Worm (Caenorhabditis elegans) whole organism, L1 larva: ENCODE data around the gene pup-2.

Experiments
- C34B4.2 ChIP-seq: sonication (generic microtip); optimal IDR thresholded peaks from 2 replicates; lab custom pipeline; 2017; ENCODE audit warnings: mild to moderate bottlenecking, missing genetic modification characterization, missing compliant biosample characterization
- Y116A8C.19 ChIP-seq: sonication (generic microtip); optimal IDR thresholded peaks from 2 replicates; lab custom pipeline; 2016; ENCODE audit warnings: missing compliant biosample characterization, missing genetic modification characterization, borderline replicate concordance
- ceh-63 ChIP-seq: fragments of 200-800 bp; sonication (Bioruptor generic); optimal IDR thresholded peaks from 2 replicates; lab custom pipeline; 2018; ENCODE audit warnings: mild to moderate bottlenecking, missing genetic modification characterization, missing compliant biosample characterization
- ceh-8 ChIP-seq: fragments of 200-800 bp; sonication (Bioruptor generic); optimal IDR thresholded peaks from 2 replicates; lab custom pipeline; 2018; ENCODE audit warnings: mild to moderate bottlenecking, missing genetic modification characterization, moderate library complexity, missing compliant biosample characterization
- ceh-82 ChIP-seq, 3 experiments: fragments of 150-350 bp in 1 of 3; sonication (generic microtip) in 2 of 3; optimal IDR thresholded peaks; 2 replicates each; lab custom pipeline; 2014 to 2017; ENCODE audit warnings: missing biosample characterization in 3 of 3, missing genetic modification characterization in 3 of 3
- ceh-88 ChIP-seq: fragments of 200-800 bp; sonication (Bioruptor generic); IDR thresholded peaks from 2 replicates; pipeline ENCODE4 v1.3.6; 2022; ENCODE audit warnings: missing genetic modification characterization, missing compliant biosample characterization
- ceh-90 ChIP-seq: sonication (generic microtip); optimal IDR thresholded peaks from 2 replicates; lab custom pipeline; 2016; ENCODE audit warnings: missing genetic modification characterization, missing compliant biosample characterization
- efl-1 ChIP-seq, 4 experiments: fragments of 150-350 bp; optimal IDR thresholded peaks in 3 of 4; peaks in 1 of 4; 1 replicate in 1 of 4; 2 replicates in 3 of 4; lab custom pipeline; 2014; ENCODE audit warnings: missing biosample characterization in 2 of 4, missing genetic modification characterization in 2 of 4, missing genetic modification reagents in 2 of 4
- elt-2 ChIP-seq: sonication (generic microtip); optimal IDR thresholded peaks from 2 replicates; lab custom pipeline; 2016; ENCODE audit warnings: missing genetic modification characterization, mild to moderate bottlenecking, inconsistent platforms, missing compliant biosample characterization, missing genetic modification reagents
- fkh-10 ChIP-seq: sonication (generic microtip); optimal IDR thresholded peaks from 2 replicates; lab custom pipeline; 2017; ENCODE audit warnings: missing biosample characterization, missing genetic modification reagents, missing genetic modification characterization
- fos-1 ChIP-seq: fragments of 150-350 bp; optimal IDR thresholded peaks from 2 replicates; lab custom pipeline; 2014; ENCODE audit warnings: missing biosample characterization, missing genetic modification characterization
- grh-1 ChIP-seq: fragments of 200-800 bp; sonication (Bioruptor generic); IDR thresholded peaks from 2 replicates; pipeline ENCODE4 v1.3.6; 2022; ENCODE audit warnings: missing genetic modification reagents, missing genetic modification characterization, missing compliant biosample characterization
- hlh-17 ChIP-seq: fragments of 200-800 bp; sonication (Bioruptor generic); optimal IDR thresholded peaks from 2 replicates; lab custom pipeline; 2018; ENCODE audit warnings: missing genetic modification characterization, mild to moderate bottlenecking, missing compliant biosample characterization, moderate library complexity, borderline replicate concordance
- hlh-4 ChIP-seq: sonication (generic microtip); optimal IDR thresholded peaks from 2 replicates; lab custom pipeline; 2016; ENCODE audit warnings: mild to moderate bottlenecking, missing genetic modification characterization, missing compliant biosample characterization
- hpl-2 ChIP-seq: fragments of 150-350 bp; optimal IDR thresholded peaks from 2 replicates; lab custom pipeline; 2014; ENCODE audit warnings: missing biosample characterization, missing genetic modification reagents, missing genetic modification characterization
- lin-14 ChIP-seq: fragments of 200-800 bp; sonication (Bioruptor generic); optimal IDR thresholded peaks from 2 replicates; lab custom pipeline; 2018; ENCODE audit warnings: mild to moderate bottlenecking, missing genetic modification characterization, moderate library complexity, missing compliant biosample characterization
- lir-3 ChIP-seq: sonication (generic microtip); optimal IDR thresholded peaks from 2 replicates; lab custom pipeline; 2016; ENCODE audit warnings: mild to moderate bottlenecking, missing genetic modification characterization, moderate library complexity, missing compliant biosample characterization; ENCODE audit not compliant: poor library complexity
- mep-1 ChIP-seq: fragments of 150-350 bp; optimal IDR thresholded peaks from 2 replicates; lab custom pipeline; 2014; ENCODE audit warnings: missing biosample characterization, missing genetic modification characterization
- nhr-11 ChIP-seq: fragments of 150-350 bp; optimal IDR thresholded peaks from 2 replicates; lab custom pipeline; 2014; ENCODE audit warnings: missing biosample characterization, missing genetic modification characterization
- nhr-12 ChIP-seq: sonication (generic microtip); optimal IDR thresholded peaks from 2 replicates; lab custom pipeline; 2017; ENCODE audit warnings: missing biosample characterization, missing genetic modification characterization
- nhr-19 ChIP-seq: fragments of 200-800 bp; sonication (Bioruptor generic); conservative IDR thresholded peaks from 2 replicates; pipeline ENCODE4 v1.3.6; 2022; ENCODE audit warnings: missing genetic modification characterization, missing compliant biosample characterization
- nhr-20 ChIP-seq: sonication (generic microtip); optimal IDR thresholded peaks from 2 replicates; lab custom pipeline; 2016; ENCODE audit warnings: mild to moderate bottlenecking, missing genetic modification characterization, missing compliant biosample characterization
- nhr-237 ChIP-seq: fragments of 150-350 bp; optimal IDR thresholded peaks from 2 replicates; lab custom pipeline; 2014; ENCODE audit warnings: missing biosample characterization, missing genetic modification characterization
- nhr-28 ChIP-seq: fragments of 150-350 bp; optimal IDR thresholded peaks from 2 replicates; lab custom pipeline; 2014; ENCODE audit warnings: missing biosample characterization, missing genetic modification characterization
- nhr-47 ChIP-seq: sonication (generic microtip); optimal IDR thresholded peaks from 2 replicates; lab custom pipeline; 2016; ENCODE audit warnings: mild to moderate bottlenecking, missing genetic modification characterization, moderate library complexity, missing compliant biosample characterization
- nhr-71 ChIP-seq: sonication (generic microtip); optimal IDR thresholded peaks from 2 replicates; lab custom pipeline; 2016; ENCODE audit warnings: mild to moderate bottlenecking, missing genetic modification characterization, moderate library complexity, missing compliant biosample characterization
- nhr-77 ChIP-seq: fragments of 150-350 bp; optimal IDR thresholded peaks from 2 replicates; lab custom pipeline; 2014; ENCODE audit warnings: missing biosample characterization, missing genetic modification characterization
- nhr-85 ChIP-seq: sonication (generic microtip); peaks from one replicate; lab custom pipeline; 2016; ENCODE audit warnings: missing genetic modification characterization, inconsistent platforms, missing compliant biosample characterization
- nhr-90 ChIP-seq: sonication (generic microtip); optimal IDR thresholded peaks from 2 replicates; lab custom pipeline; 2016; ENCODE audit warnings: mild to moderate bottlenecking, missing genetic modification characterization, missing compliant biosample characterization; ENCODE audit not compliant: poor library complexity
- pax-3 ChIP-seq: fragments of 200-800 bp; sonication (Bioruptor generic); optimal IDR thresholded peaks from 2 replicates; lab custom pipeline; 2018; ENCODE audit warnings: mild to moderate bottlenecking, missing genetic modification characterization, moderate library complexity, missing compliant biosample characterization
- snu-23 ChIP-seq: sonication (generic microtip); optimal IDR thresholded peaks from 2 replicates; lab custom pipeline; 2016; ENCODE audit warnings: missing genetic modification characterization, missing compliant biosample characterization
- sox-4 ChIP-seq: sonication (generic microtip); optimal IDR thresholded peaks from 2 replicates; lab custom pipeline; 2016; ENCODE audit warnings: missing genetic modification characterization, missing compliant biosample characterization
- sptf-1 ChIP-seq: fragments of 150-350 bp; optimal IDR thresholded peaks from 2 replicates; lab custom pipeline; 2014; ENCODE audit warnings: missing biosample characterization, missing genetic modification characterization
- sup-37 ChIP-seq: fragments of 200-800 bp; sonication (Bioruptor generic); optimal IDR thresholded peaks from 2 replicates; lab custom pipeline; 2018; ENCODE audit warnings: mild to moderate bottlenecking, missing genetic modification characterization, missing compliant biosample characterization
- swsn-7 ChIP-seq: sonication (generic microtip); optimal IDR thresholded peaks from 2 replicates; lab custom pipeline; 2016; ENCODE audit warnings: missing genetic modification characterization, missing compliant biosample characterization
- tbx-2 ChIP-seq: sonication (generic microtip); optimal IDR thresholded peaks from 2 replicates; lab custom pipeline; 2016; ENCODE audit warnings: missing genetic modification characterization, missing compliant biosample characterization
- tlp-1 ChIP-seq: fragments of 150-350 bp; optimal IDR thresholded peaks from 2 replicates; lab custom pipeline; 2014; ENCODE audit warnings: missing biosample characterization, missing genetic modification characterization
- unc-130 ChIP-seq: fragments of 150-350 bp; optimal IDR thresholded peaks from 2 replicates; lab custom pipeline; 2017; ENCODE audit warnings: missing biosample characterization, missing genetic modification characterization, inconsistent platforms
- unc-30 ChIP-seq: sonication (generic microtip); optimal IDR thresholded peaks from 2 replicates; lab custom pipeline; 2017; ENCODE audit warnings: missing biosample characterization, missing genetic modification characterization
- unc-62 ChIP-seq: fragments of 150-350 bp; optimal IDR thresholded peaks from 2 replicates; lab custom pipeline; 2014; ENCODE audit warnings: missing biosample characterization, missing genetic modification reagents, missing genetic modification characterization
- unc-98 ChIP-seq: fragments of 200-800 bp; sonication (Bioruptor generic); IDR thresholded peaks from 2 replicates; pipeline ENCODE4 v1.3.6; 2022; ENCODE audit warnings: missing genetic modification characterization, missing compliant biosample characterization
- vab-15 ChIP-seq: sonication (generic microtip); optimal IDR thresholded peaks from 2 replicates; lab custom pipeline; 2017; ENCODE audit warnings: missing genotype, mild to moderate bottlenecking, missing genetic modification characterization, missing compliant biosample characterization
- ztf-11 ChIP-seq, 2 experiments: sonication (generic microtip); optimal IDR thresholded peaks; 2 replicates each; lab custom pipeline; 2016 to 2017; ENCODE audit warnings: missing genetic modification characterization in 2 of 2, missing biosample characterization in 1 of 2, missing compliant biosample characterization in 1 of 2

The pup-2 gene

DNA sequence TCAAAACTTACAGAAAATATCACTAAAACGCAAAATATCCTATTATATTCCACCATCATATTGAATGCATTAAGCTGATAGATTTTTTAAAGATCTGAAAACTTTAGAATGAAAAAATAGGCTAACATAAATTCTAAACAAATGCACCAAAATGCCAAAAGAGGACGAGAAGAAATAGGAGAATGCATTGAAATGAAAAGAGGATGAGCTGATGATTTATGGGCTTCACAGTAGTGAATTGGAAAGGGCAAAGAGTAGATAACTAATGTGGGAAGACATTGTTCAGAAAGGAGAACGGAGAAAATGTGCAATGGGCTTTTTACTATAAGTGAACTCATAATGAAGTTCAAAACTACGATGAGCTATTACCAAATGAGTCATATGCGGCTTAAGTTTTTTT is 31.8 kb downstream of the pup-2 start, which contains the start of gene cutl-19:
cutl-19 (minus strand) TSS at position 101 of the 400 bp plus-strand sequence.
- TF ChIP-seq elt-2 (tag; lab: Kevin White, UChicago) (no peak), ceh-90 (tag; lab: Kevin White, UChicago) (no peak), lir-3 (tag; lab: Kevin White, UChicago) (no peak), hpl-2 (GFP tag; lab: Kevin White, UChicago) (no peak), ceh-88 (GFP tag; lab: Robert Waterston, UW) (no peak), ztf-11 (tag; optimal IDR thresholded peaks at IDR 0.05; lab: Kevin White, UChicago) (no peak), unc-130 (tag; lab: Kevin White, UChicago) (no peak), C34B4.2 (tag; lab: Kevin White, UChicago) (no peak), ceh-82 (tag; optimal IDR thresholded peaks at IDR 0.05; lab: Kevin White, UChicago) (no peak), fos-1 (tag; lab: Kevin White, UChicago) (no peak), ceh-63 (GFP tag; lab: Kevin White, UChicago) (no peak), nhr-12 (tag; lab: Kevin White, UChicago) (no peak), hlh-4 (tag; lab: Kevin White, UChicago) (no peak), unc-98 (GFP tag; lab: Robert Waterston, UW) (no peak), tlp-1 (no peak)

DNA sequence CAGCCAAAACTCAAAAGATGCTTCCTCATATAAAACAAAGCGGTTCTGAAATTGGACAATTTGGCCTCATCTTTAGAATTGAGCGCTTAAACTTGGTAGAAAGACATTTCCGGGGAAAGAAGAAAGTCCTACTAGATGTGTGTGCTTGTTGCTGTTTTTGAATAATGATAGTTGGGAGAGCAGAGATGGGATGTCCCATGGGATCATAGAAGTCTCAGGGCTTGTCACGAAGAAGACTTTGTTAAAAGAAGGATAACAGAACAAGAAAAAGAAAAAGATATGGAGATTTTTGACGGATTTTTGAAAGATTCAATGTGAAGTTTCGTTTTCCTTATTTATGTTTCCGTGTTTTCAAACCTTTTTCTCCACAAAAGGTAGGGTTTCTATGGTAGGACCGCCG is 33.0 kb downstream of the pup-2 start, which contains the start of gene ZC155.2:
ZC155.2 (plus strand) TSS at position 301 of the 400 bp plus-strand sequence.
- TF ChIP-seq fkh-10 (GFP tag; lab: Kevin White, UChicago), result no peak
- TF ChIP-seq nhr-237 (tag; lab: Kevin White, UChicago), result no peak
- no peak for TF ChIP-seq nhr-20 (tag; lab: Kevin White, UChicago)
- no peak for TF ChIP-seq ceh-63 (GFP tag; lab: Kevin White, UChicago)

DNA sequence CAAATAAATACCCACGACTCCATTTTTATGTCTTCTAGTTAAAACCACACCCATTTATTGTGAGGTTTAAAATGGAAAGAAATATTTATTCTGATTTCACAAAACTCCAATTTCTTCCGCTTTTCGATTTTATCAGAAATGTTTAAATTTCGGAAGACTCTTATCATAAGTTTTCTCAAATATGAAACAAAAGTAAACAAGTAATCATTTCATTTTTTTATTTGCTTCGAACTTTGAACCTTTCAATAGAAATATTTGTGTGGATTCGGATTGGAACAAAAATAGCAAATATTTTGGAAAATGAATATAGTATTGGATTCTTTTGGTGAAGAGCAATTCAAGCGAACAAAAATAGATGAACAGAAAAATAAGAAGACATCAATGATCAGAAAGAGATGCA is 36.1 kb downstream of the pup-2 start:
- no peak for TF ChIP-seq lir-3 (tag; lab: Kevin White, UChicago)
- TF ChIP-seq mep-1, result no peak
- TF ChIP-seq swsn-7, result no peak
- no peak for TF ChIP-seq ceh-88 (GFP tag; lab: Robert Waterston, UW)
- TF ChIP-seq ceh-8 (GFP tag; lab: Kevin White, UChicago), result no peak
- no peak for TF ChIP-seq ceh-82 (tag; optimal IDR thresholded peaks at IDR 0.05; lab: Kevin White, UChicago)
- TF ChIP-seq elt-2 (tag; lab: Kevin White, UChicago), result no peak
- TF ChIP-seq tbx-2 (tag; lab: Kevin White, UChicago), result no peak
- TF ChIP-seq pax-3 (tag; lab: Kevin White, UChicago), result no peak
- TF ChIP-seq vab-15 (tag; lab: Kevin White, UChicago), result no peak
- TF ChIP-seq nhr-90, result no peak
- TF ChIP-seq lin-14 (GFP tag; lab: Kevin White, UChicago), result no peak
- no peak for TF ChIP-seq snu-23 (GFP tag; lab: Kevin White, UChicago)
- TF ChIP-seq nhr-11 (tag; lab: Kevin White, UChicago), result no peak
- TF ChIP-seq, all 84 proteins: peak for 0

DNA sequence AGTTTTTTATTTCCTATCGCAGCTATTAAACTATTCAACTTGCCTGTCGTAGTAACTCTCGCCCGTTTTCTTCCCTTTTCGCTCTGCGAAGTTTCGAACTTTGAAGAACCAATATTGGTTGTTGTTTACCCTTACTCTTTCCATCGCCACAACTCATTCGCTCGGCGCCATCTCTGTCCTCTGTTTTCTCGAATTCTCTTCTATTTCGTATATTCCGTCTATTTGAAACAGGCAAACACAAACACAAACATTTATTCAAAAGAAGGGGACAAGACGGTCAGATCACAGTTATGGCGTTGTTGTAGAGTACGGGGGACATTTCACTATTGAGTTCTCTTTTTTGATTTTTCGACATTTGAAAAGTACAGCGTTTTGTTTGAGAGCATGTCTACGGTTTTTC is 37.1 kb downstream of the pup-2 start:
- TF ChIP-seq C34B4.2 (tag; lab: Kevin White, UChicago) (no peak), nhr-19 (no peak), mep-1 (peak; percentile 35), nhr-90 (no peak), nhr-77 (tag; lab: Kevin White, UChicago) (peak; percentile 12), Y116A8C.19 (tag; lab: Kevin White, UChicago) (no peak), nhr-85 (no peak), hpl-2 (GFP tag; lab: Kevin White, UChicago) (no peak), nhr-28 (tag; lab: Kevin White, UChicago) (no peak), nhr-11 (tag; lab: Kevin White, UChicago) (no peak), fkh-10 (GFP tag; lab: Kevin White, UChicago) (no peak), ztf-11 (tag; optimal IDR thresholded peaks at IDR 0.05; lab: Kevin White, UChicago) (no peak), efl-1 (optimal IDR thresholded peaks at IDR 0.05; lab: Kevin White, UChicago) (no peak), efl-1 (GFP tag; optimal IDR thresholded peaks at IDR 0.05 in 1 of 2; lab: Kevin White, UChicago) (peak in 1 of 2 experiments; percentile 67), pax-3 (tag; lab: Kevin White, UChicago) (no peak), unc-30 (no peak), grh-1 (GFP tag; lab: Robert Waterston, UW) (no peak), unc-130 (tag; lab: Kevin White, UChicago) (no peak), sup-37 (GFP tag; lab: Kevin White, UChicago) (no peak), sptf-1 (tag; lab: Kevin White, UChicago) (no peak), nhr-71 (tag; lab: Kevin White, UChicago) (peak; percentile 8), lir-3 (tag; lab: Kevin White, UChicago) (no peak), sox-4 (no peak), nhr-47 (tag; lab: Kevin White, UChicago) (no peak), elt-2 (tag; lab: Kevin White, UChicago) (no peak), hlh-17 (no peak), lin-14 (GFP tag; lab: Kevin White, UChicago) (peak; percentile 60), unc-62 (GFP tag; lab: Kevin White, UChicago) (no peak)
